Worm (Caenorhabditis elegans) whole organism, dauer: ENCODE measurements around the gene D1086.21.
"Not testable (repeated sequence)": the region's sequence is repeated elsewhere in the genome, so short reads cannot be mapped to it uniquely, and the experiment has no call there.

Experiments
- unc-62 ChIP-seq: sonication (generic microtip); optimal IDR thresholded peaks from 2 replicates; lab custom pipeline; 2017; ENCODE audit warnings: missing biosample characterization, missing genetic modification reagents, missing genetic modification characterization

The D1086.21 gene

DNA sequence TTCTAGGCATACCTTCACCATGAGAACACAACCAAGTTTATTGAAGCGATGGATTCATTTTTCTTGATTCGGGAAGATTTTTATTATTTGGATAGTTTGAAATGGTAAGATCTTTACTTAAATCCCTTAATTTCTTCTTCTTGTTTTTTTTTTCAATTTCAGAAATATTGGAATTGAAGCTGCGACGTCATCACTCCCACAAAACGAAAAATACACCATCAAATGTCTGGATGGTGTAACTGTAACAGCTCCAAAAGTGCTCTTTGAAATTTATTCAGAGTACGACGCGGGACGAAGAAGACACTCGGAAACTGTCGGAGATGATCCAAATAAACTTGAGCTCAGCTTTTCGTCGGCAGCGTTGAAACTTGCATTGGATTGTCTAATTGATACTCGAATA, at the start of gene D1086.21:
D1086.21 (plus strand) TSS at position 301 of the 400 bp plus-strand sequence.
- TF ChIP-seq unc-62 (GFP tag; lab: Kevin White, UChicago), result no peak

DNA sequence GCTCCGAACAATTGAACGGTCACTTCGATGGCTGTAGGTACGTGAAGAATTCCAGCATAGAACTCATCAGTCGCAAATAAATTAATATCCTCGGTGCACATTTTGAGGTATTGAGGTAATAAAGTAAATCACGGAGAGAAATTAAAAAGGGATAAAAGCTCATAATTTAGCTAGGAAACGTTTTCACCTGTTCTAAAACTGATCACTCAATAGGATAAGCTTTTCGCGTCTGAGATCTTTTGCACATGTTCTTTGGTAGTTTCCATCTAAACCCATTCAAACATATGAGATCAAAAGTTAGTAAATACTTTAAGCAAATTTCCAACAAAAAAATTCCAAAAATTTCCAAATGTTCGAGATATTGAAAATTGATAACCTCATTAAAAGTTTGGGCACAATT, 47.0 kb upstream of the D1086.21 start, which contains the start of gene srh-308:
srh-308 (minus strand) TSS at position 101 of the 400 bp plus-strand sequence.
- TF ChIP-seq unc-62 (GFP tag; lab: Kevin White, UChicago), result no peak

DNA sequence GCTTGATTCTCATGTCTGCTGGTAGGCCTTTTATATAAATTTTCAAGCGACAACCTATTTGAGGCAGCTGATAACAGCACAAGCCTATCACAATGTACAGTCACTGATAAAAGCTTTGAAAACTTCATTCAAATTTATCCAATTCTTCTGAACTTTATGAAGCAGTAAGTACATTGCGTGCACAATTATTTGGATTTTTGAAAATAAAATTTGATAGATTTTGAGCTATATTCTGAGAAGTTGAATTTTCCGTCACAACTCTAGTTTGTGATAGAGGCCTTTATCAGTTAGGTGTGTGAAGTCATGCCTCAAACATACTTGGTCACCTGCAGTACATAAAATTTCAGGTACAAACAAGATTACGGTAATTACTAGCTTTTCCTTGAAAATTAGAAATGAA, 45.9 kb upstream of the D1086.21 start, which contains the start of the genes mtl-2 and T08G5.1:
mtl-2 (minus strand) TSS at position 34 of the 400 bp plus-strand sequence.
T08G5.1 (plus strand) TSS at position 127 of the 400 bp plus-strand sequence.
- TF ChIP-seq unc-62 (GFP tag; lab: Kevin White, UChicago), result no peak

DNA sequence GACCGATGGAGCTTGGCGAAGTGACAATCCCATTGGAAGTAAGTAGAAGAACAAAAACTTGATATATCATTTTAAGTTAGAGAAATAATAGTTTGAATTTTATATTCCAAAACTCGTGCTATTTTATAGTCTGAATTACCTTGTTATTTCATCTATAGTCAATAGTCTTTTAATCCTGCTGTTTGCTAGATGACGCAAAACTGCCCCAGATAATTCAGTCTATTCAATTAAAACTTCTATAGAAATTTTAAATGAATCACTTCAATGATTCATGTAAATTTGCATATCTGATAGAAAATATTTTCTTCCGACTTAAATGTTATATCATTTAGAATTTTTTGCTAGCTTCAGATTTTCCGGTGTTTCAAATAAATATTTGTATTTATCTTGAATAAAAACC, 41.4 kb upstream of the D1086.21 start, which contains the start of gene T08G5.15:
T08G5.15 (minus strand) TSS at position 101 of the 400 bp plus-strand sequence.
- no peak for TF ChIP-seq unc-62 (GFP tag; lab: Kevin White, UChicago)

DNA sequence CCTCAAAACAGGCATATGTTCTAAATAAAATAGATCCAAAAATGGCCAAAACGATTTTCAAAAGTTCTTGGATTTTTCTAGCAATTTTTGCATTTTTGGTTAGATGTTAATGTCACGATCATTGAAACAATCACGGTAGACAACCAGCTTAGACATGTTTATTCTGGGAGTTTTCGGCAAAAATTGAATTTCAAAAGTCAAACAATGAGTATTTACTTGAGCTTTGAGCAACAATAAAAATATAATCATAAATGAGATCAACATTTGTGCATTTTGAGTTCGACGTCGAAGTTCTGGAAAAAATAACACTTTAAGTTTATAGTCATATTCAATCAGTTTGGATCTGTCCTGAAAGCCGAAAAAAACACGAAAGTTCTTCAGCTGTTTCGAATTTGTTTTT, 38.3 kb upstream of the D1086.21 start, which contains the start of gene T08G5.2:
T08G5.2 (minus strand) TSS at position 101 of the 400 bp plus-strand sequence.
- no peak for TF ChIP-seq unc-62 (GFP tag; lab: Kevin White, UChicago)

DNA sequence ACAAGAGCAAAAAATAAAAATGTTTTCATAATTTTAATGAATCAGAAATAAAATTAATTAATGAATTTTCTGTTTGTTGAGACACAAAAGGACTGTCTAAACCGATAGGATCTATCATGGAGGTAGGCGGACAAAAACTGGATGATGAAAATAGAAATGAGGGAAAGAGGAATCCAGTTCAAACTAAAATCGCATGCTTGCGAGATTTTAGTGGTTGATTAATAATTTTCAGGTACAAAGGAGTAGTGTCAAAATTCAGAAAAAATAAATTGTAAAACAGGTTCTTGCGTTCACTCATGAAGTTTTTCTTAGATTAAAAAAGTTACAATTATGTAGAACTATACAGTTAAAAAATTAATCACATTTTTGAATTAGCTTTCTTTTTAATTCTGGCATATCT, 37.1 kb upstream of the D1086.21 start, which contains the start of gene T08G5.3:
T08G5.3 (minus strand) TSS at position 101 of the 400 bp plus-strand sequence.
- TF ChIP-seq unc-62 (GFP tag; lab: Kevin White, UChicago), result no peak

DNA sequence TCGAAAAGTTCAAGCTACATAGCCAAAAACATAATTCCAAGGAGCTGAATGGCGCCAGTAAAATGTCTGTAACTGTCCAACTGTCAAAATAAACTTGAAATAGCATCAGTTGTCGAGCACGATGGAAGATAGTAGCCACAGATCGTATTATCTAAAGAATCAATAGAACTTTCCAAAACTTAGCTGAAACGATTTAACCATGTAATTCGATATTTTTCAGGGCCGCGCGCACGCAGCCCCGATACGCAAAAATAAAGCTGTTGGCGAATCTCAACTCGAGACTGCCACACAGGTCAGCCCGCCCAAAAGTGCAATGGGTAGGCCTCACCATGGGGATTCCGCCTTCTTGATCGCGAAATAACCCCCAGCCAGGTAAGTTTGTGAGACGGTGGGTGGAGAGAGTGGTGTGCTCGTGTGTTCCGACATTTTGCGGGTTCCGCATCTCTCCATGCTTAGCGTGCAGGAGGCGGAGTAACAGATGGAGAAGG, 36.2 kb upstream of the D1086.21 start:
- TF ChIP-seq unc-62 (GFP tag; lab: Kevin White, UChicago), result no peak

DNA sequence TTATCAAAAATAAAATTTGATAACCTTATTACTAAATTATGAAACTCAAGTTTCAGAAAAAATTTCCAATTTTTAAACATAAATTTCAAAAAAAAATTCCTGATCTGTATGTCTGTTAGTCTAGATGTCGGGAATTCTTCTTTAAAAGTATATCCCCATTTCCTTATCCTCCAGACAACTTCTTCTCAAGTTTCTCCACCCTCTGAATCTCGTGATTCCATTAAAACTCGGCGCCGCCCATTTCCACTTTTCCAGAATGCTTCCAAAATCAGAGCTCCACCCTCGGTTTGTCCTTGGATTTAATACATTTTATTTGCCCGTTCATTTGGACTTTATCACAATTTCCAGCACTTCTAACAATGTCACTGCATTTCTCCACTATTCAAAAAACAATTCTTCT, 30.9 kb upstream of the D1086.21 start, which contains the start of gene ins-10:
ins-10 (plus strand) TSS at position 301 of the 400 bp plus-strand sequence.
- TF ChIP-seq unc-62 (GFP tag; lab: Kevin White, UChicago), result no peak

DNA sequence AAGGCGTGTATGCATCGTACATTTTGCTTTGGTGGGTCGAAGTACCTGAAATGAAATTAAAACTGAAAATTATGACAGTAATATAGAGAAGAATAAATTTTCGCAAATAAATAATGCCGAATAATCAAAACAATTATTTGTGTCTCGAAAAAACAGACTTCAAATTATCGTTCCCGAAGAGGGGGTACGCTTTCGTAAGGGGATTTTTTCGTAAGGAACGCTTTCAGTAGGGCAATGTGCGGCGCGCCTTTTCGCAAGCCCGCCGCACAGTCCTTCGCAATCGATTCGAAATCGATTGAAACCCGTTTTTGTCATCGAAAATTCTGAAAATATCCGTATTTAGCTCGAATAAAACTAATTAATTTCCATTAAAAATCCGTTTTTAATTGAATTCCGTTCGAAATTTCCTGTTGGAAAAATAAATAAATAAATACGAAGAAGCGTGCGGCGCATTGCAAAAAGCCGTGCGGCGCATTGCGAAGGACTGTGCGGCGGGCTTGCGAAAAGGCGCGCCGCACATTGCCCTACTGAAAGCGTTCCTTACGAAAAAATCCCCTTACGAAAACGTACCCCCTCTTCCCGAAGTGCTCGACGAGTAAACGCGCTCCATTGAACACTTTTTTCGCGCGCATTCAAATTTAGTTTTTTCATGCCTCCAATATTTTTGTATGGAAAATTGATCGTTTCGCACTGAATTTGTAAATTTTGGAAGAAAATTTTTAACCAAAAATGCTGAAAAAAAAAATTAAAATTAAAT, 26.0 kb upstream of the D1086.21 start, which contains the start of gene vps-39:
vps-39 (minus strand) TSS at position 51 of the 757 bp plus-strand sequence.
- TF ChIP-seq unc-62 (GFP tag; lab: Kevin White, UChicago), result not testable (repeated sequence)

DNA sequence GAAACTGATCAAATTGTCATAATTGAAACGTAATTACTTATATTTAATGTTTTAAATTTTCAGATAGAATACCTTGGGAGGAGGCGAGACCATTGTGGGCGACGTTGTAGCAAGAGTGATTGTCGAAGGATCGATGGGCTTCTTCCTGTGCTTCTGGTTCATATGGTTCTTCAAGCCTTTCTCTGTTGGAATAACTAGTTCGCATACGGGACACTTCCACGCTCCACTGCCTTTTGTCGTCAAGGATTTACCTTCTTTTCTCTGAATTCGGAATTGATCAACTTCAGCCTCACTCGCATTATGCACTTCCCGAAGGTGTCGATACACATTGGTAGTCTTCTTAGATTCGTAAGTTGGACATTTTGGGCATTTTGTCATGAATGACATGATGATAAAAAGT, 15.2 kb upstream of the D1086.21 start, which contains the start of gene F58D12.1:
F58D12.1 (plus strand) TSS at position 301 of the 400 bp plus-strand sequence.
- not testable (repeated sequence) for TF ChIP-seq unc-62 (GFP tag; lab: Kevin White, UChicago)

DNA sequence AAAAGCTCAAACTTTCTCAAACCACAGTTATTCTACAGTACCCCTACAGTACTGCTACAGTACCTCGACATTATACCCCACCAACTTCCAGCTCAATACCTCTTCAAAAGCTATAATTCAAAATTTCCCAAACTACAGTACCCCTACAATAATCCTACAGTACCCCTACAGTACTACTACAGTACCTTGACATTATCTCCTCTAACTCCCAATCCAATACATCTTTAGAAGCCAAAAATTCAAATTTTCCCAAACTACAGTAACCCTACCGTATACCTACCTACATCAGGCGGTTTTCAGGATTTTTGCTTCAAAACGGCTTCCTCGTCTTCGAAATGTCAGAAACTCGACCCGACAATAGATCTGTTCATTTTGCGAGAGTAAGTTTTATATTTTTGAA, 7.0 kb upstream of the D1086.21 start, which contains the start of gene F58D12.3:
F58D12.3 (plus strand) TSS at position 301 of the 400 bp plus-strand sequence.
- no peak for TF ChIP-seq unc-62 (GFP tag; lab: Kevin White, UChicago)

DNA sequence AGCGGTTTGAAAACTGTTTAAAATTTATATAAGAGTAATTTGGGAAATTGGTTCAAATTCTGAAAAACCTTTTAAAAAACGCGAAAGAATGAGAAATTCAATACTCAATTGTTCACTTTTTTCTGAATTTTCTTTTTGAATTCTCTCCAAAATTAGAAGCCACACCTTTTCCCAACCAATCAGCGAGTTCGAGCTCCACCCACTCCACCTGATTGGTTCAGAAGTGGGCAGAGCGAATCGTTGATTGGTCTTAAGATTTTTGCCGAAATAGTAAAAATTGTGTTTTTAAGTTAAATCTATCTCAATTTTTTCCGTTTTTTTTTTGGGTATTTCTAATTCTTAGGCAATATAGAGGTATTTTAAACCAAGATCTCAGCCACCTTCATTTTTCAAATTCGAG, 542 bp upstream of the D1086.21 start:
- TF ChIP-seq unc-62 (GFP tag; lab: Kevin White, UChicago), result no peak

DNA sequence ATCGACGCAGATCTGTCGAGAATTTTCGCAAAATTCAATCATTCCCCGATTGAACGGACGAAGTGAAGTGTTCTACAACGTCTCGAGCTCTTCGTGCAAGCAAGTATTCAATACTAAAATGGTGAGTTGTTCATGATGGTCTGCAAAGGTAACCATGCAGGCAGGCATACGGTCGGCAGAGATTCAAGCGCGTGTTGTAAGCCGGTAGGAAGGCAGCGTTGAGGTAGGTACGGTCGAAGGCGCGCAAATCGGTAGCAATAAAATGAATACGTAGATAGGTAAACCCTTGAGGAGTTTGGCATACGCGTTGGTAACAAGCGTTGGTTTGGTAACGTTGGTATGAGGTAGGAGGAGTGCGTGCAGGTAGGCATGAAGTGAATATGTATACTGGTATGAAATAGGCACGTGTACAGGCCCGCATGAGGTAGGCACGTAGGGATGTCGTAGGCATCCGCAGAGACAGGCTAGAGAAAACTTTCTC, 3.3 kb downstream of the D1086.21 start, which contains the start of gene D1086.17:
D1086.17 (plus strand) TSS at position 51 of the 481 bp plus-strand sequence.
- no peak for TF ChIP-seq unc-62 (GFP tag; lab: Kevin White, UChicago)

DNA sequence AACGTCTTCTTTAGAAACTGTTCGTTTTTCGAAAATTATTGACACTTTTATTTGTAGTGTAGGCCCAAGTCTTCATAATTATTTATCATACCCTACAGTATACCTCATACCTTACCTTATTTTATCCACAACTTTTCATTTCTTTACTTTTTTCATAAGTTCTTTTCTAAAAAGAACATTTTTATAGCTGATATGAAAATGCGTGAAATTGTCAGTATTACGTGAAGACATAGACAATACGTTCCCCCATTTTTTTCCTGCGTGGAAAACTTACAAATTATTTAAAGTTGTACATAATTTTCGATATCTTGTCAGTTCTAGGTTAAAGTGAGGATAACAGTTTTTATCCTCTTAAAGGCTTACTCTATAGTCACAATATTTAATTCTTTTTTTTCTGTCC, 5.4 kb downstream of the D1086.21 start:
- no peak for TF ChIP-seq unc-62 (GFP tag; lab: Kevin White, UChicago)

DNA sequence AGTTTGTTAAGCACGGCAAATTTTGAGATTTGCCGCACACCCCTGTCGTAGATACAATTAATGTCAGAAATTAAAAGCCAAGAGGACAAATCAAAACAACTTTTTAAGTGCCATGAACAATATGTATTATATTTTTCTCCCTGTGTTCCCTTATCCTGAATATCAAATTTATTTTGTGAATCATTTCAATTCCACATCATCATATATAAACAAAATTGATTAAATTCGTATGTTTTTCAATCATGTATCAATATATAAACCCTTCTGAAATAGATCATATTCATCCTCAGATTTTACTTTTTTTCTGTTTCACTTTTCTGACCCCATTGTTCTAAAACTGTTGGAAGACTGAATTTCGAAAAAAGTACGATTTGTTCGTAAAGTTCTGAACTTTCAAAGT, 9.6 kb downstream of the D1086.21 start, which contains the start of gene D1086.11:
D1086.11 (plus strand) TSS at position 301 of the 400 bp plus-strand sequence.
- TF ChIP-seq unc-62 (GFP tag; lab: Kevin White, UChicago), result no peak

DNA sequence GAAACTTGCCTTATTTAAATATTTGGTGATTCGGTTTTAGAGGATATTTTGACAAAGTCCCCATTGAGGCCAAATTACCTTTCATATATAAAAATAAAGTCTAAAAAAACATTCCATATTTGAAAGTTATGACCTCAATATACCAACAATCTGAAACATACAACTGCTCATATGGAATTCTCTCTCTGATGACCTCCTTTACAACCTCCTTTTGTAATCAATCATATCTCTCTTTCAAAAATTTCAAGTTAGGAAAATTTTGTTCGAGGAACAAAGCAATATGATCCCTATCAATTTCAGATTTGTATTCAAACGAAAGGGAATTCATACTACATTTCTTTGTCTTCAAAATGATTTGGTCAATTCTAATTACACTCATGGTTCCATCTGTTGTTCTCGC, 15.0 kb downstream of the D1086.21 start, which contains the start of gene D1086.6:
D1086.6 (plus strand) TSS at position 301 of the 400 bp plus-strand sequence.
- no peak for TF ChIP-seq unc-62 (GFP tag; lab: Kevin White, UChicago)
